Worm (Caenorhabditis elegans) whole organism, L4 larva: ENCODE results near the gene srg-62.
A peak's percentile ranks its signal among the peaks of the same experiment; 100 is the strongest.

Experiments used
- D1046.2 ChIP-seq: fragments of 200-800 bp; sonication (Bioruptor generic); IDR thresholded peaks from 2 replicates; pipeline ENCODE4 v1.3.6; 2022; ENCODE audit warnings: missing genetic modification characterization, missing compliant biosample characterization
- F10B5.3 ChIP-seq: sonication (generic microtip); optimal IDR thresholded peaks from 2 replicates; lab custom pipeline; 2016; ENCODE audit warnings: mild to moderate bottlenecking, missing genetic modification characterization, missing compliant biosample characterization
- R02D3.7 ChIP-seq: fragments of 150-350 bp; sonication (generic microtip); optimal IDR thresholded peaks from 3 replicates; lab custom pipeline; 2014; ENCODE audit warnings: missing biosample characterization, missing genetic modification characterization
- T20F7.1 ChIP-seq: fragments of 200-800 bp; sonication (Bioruptor generic); optimal IDR thresholded peaks from 2 replicates; lab custom pipeline; 2018; ENCODE audit warnings: mild to moderate bottlenecking, missing genetic modification characterization, missing compliant biosample characterization
- Y48G9A.11 ChIP-seq: fragments of 200-800 bp; sonication (Bioruptor generic); IDR thresholded peaks from 2 replicates; pipeline ENCODE4 v1.3.6; 2022; ENCODE audit warnings: missing genetic modification reagents, missing genetic modification characterization, missing compliant biosample characterization
- ZK337.2 ChIP-seq: fragments of 200-800 bp; sonication (Bioruptor generic); IDR thresholded peaks from 2 replicates; pipeline ENCODE4 v1.3.6; 2022; ENCODE audit warnings: missing genetic modification reagents, missing genetic modification characterization, missing compliant biosample characterization
- ZK546.5 ChIP-seq, 2 experiments: sonication (generic microtip); optimal IDR thresholded peaks; 2 replicates each; lab custom pipeline; 2017; ENCODE audit warnings: missing biosample characterization in 2 of 2, missing genetic modification characterization in 2 of 2
- ama-1 ChIP-seq: fragments of 150-350 bp; optimal IDR thresholded peaks from 2 replicates; lab custom pipeline; 2014; ENCODE audit warnings: inconsistent platforms, mixed read lengths
- ceh-20 ChIP-seq: fragments of 200-800 bp; sonication (Bioruptor generic); IDR thresholded peaks from 2 replicates; pipeline ENCODE4 v1.3.6; 2022; ENCODE audit warnings: missing genetic modification reagents, missing genetic modification characterization, missing compliant biosample characterization
- ceh-28 ChIP-seq: fragments of 150-350 bp; optimal IDR thresholded peaks from 2 replicates; lab custom pipeline; 2014; ENCODE audit warnings: missing biosample characterization, missing genetic modification reagents, missing genetic modification characterization
- ceh-62 ChIP-seq: sonication (generic microtip); optimal IDR thresholded peaks from 2 replicates; lab custom pipeline; 2017; ENCODE audit warnings: missing biosample characterization, missing genetic modification characterization
- ceh-82 ChIP-seq: sonication (generic microtip); optimal IDR thresholded peaks from 2 replicates; lab custom pipeline; 2017; ENCODE audit warnings: missing biosample characterization, missing genetic modification characterization
- cey-2 ChIP-seq: sonication (generic microtip); optimal IDR thresholded peaks from 3 replicates; lab custom pipeline; 2017; ENCODE audit warnings: missing genetic modification characterization, mild to moderate bottlenecking, missing compliant biosample characterization, antibody characterized with exemption, borderline replicate concordance; ENCODE audit not compliant: insufficient read depth
- ctbp-1 ChIP-seq: fragments of 200-800 bp; sonication (Bioruptor generic); IDR thresholded peaks from 2 replicates; pipeline ENCODE4 v1.3.6; 2022; ENCODE audit warnings: missing genetic modification reagents, missing genetic modification characterization, missing compliant biosample characterization
- daf-12 ChIP-seq: fragments of 150-350 bp; optimal IDR thresholded peaks from 2 replicates; lab custom pipeline; 2014; ENCODE audit warnings: missing biosample characterization, missing genetic modification reagents, missing genetic modification characterization
- daf-19 ChIP-seq: fragments of 200-800 bp; sonication (Bioruptor generic); conservative IDR thresholded peaks from 2 replicates; pipeline ENCODE4 v1.3.6; 2022; ENCODE audit warnings: missing genetic modification characterization, missing compliant biosample characterization
- dmd-8 ChIP-seq: fragments of 200-800 bp; sonication (Bioruptor generic); IDR thresholded peaks from 2 replicates; pipeline ENCODE4 v1.3.6; 2022; ENCODE audit warnings: missing genetic modification characterization, missing compliant biosample characterization
- dpl-1 ChIP-seq: fragments of 150-350 bp; optimal IDR thresholded peaks from 2 replicates; lab custom pipeline; 2014; ENCODE audit warnings: missing biosample characterization, missing genetic modification reagents, missing genetic modification characterization
- duxl-1 ChIP-seq: sonication (generic microtip); optimal IDR thresholded peaks from 2 replicates; lab custom pipeline; 2016; ENCODE audit warnings: mild to moderate bottlenecking, missing genetic modification characterization, moderate library complexity, missing compliant biosample characterization; ENCODE audit not compliant: poor library complexity
- dve-1 ChIP-seq: sonication (generic microtip); optimal IDR thresholded peaks from 2 replicates; lab custom pipeline; 2017; ENCODE audit warnings: antibody characterized with exemption, mild to moderate bottlenecking, missing genetic modification characterization, missing compliant biosample characterization; ENCODE audit not compliant: insufficient read depth
- egl-27 ChIP-seq: sonication (generic microtip); optimal IDR thresholded peaks from 3 replicates; lab custom pipeline; 2017; ENCODE audit warnings: missing biosample characterization, missing genetic modification reagents, missing genetic modification characterization
- fkh-10 ChIP-seq: fragments of 150-350 bp; optimal IDR thresholded peaks from 2 replicates; lab custom pipeline; 2014; ENCODE audit warnings: missing biosample characterization, missing genetic modification reagents, missing genetic modification characterization
- gei-8 ChIP-seq: fragments of 200-800 bp; sonication (Bioruptor generic); optimal IDR thresholded peaks from 2 replicates; lab custom pipeline; 2018; ENCODE audit warnings: mild to moderate bottlenecking, missing genetic modification characterization, missing compliant biosample characterization
- hif-1 ChIP-seq, 2 experiments: sonication (generic microtip); optimal IDR thresholded peaks; 2 replicates each; lab custom pipeline; 2016 to 2017; ENCODE audit warnings: missing compliant biosample characterization in 2 of 2, missing genetic modification characterization in 2 of 2, missing genetic modification reagents in 2 of 2, missing genotype in 2 of 2, mild to moderate bottlenecking in 1 of 2
- hlh-11 ChIP-seq: fragments of 200-800 bp; sonication (Bioruptor generic); optimal IDR thresholded peaks from 2 replicates; lab custom pipeline; 2018; ENCODE audit warnings: mild to moderate bottlenecking, missing genetic modification characterization, missing compliant biosample characterization
- lin-1 ChIP-seq: fragments of 200-800 bp; sonication (Bioruptor generic); IDR thresholded peaks from 2 replicates; pipeline ENCODE4 v1.3.6; 2022; ENCODE audit warnings: missing genetic modification reagents, missing genetic modification characterization, missing compliant biosample characterization
- lin-38 ChIP-seq: fragments of 200-800 bp; sonication (Bioruptor generic); IDR thresholded peaks from 2 replicates; pipeline ENCODE4 v1.3.6; 2022; ENCODE audit warnings: missing genetic modification reagents, missing genetic modification characterization, missing compliant biosample characterization
- lin-39 ChIP-seq: fragments of 150-350 bp; optimal IDR thresholded peaks from 2 replicates; lab custom pipeline; 2014; ENCODE audit warnings: missing biosample characterization, missing genetic modification reagents, missing genetic modification characterization
- lir-3 ChIP-seq: sonication (generic microtip); optimal IDR thresholded peaks from 2 replicates; lab custom pipeline; 2016; ENCODE audit warnings: mild to moderate bottlenecking, missing genetic modification characterization, missing compliant biosample characterization
- lsy-2 ChIP-seq, 2 experiments: fragments of 150-350 bp in 1 of 2; sonication (generic microtip) in 1 of 2; optimal IDR thresholded peaks; 2 replicates each; lab custom pipeline; 2014 to 2017; ENCODE audit warnings: missing biosample characterization in 2 of 2, missing genetic modification characterization in 2 of 2
- madf-5 ChIP-seq, 2 experiments: fragments of 200-800 bp; sonication (Bioruptor generic); IDR thresholded peaks; 2 replicates each; pipeline ENCODE4 v1.3.6; 2022; ENCODE audit warnings: missing compliant biosample characterization in 2 of 2, missing genetic modification characterization in 2 of 2
- madf-9 ChIP-seq: fragments of 200-800 bp; sonication (Bioruptor generic); conservative IDR thresholded peaks from 2 replicates; pipeline ENCODE4 v1.3.6; 2022; ENCODE audit warnings: missing genetic modification reagents, missing genetic modification characterization, missing compliant biosample characterization
- mdl-1 ChIP-seq, 2 experiments: fragments of 150-350 bp in 1 of 2; sonication (generic microtip) in 1 of 2; optimal IDR thresholded peaks; 2 replicates each; lab custom pipeline; 2014 to 2017; ENCODE audit warnings: missing biosample characterization in 2 of 2, missing genetic modification characterization in 2 of 2
- mdt-29 ChIP-seq: fragments of 200-800 bp; sonication (Bioruptor generic); IDR thresholded peaks from 2 replicates; pipeline ENCODE4 v1.3.6; 2022; ENCODE audit warnings: missing genetic modification reagents, missing genetic modification characterization, missing compliant biosample characterization
- mes-2 ChIP-seq: sonication (generic microtip); optimal IDR thresholded peaks from 2 replicates; lab custom pipeline; 2016; ENCODE audit warnings: missing genotype, mild to moderate bottlenecking, missing genetic modification characterization, missing compliant biosample characterization; ENCODE audit not compliant: poor library complexity, severe bottlenecking
- mxl-2 ChIP-seq: fragments of 200-800 bp; sonication (Bioruptor generic); conservative IDR thresholded peaks from 2 replicates; pipeline ENCODE4 v1.3.6; 2022; ENCODE audit warnings: missing genetic modification reagents, missing genetic modification characterization, missing compliant biosample characterization
- nhr-42 ChIP-seq: fragments of 200-800 bp; sonication (Bioruptor generic); IDR thresholded peaks from 2 replicates; pipeline ENCODE4 v1.3.6; 2022; ENCODE audit warnings: missing genetic modification characterization, missing compliant biosample characterization
- nhr-6 ChIP-seq: fragments of 150-350 bp; optimal IDR thresholded peaks from 2 replicates; lab custom pipeline; 2014; ENCODE audit warnings: missing biosample characterization, missing genetic modification characterization
- nhr-76 ChIP-seq: fragments of 150-350 bp; optimal IDR thresholded peaks from 2 replicates; lab custom pipeline; 2014; ENCODE audit warnings: missing biosample characterization, missing genetic modification characterization
- php-3 ChIP-seq: fragments of 200-800 bp; sonication (Bioruptor generic); IDR thresholded peaks from 2 replicates; pipeline ENCODE4 v1.3.6; 2022; ENCODE audit warnings: missing genetic modification reagents, missing genetic modification characterization, missing compliant biosample characterization
- rbr-2 ChIP-seq: sonication (generic microtip); optimal IDR thresholded peaks from 2 replicates; lab custom pipeline; 2016; ENCODE audit warnings: missing genotype, missing genetic modification characterization, missing compliant biosample characterization
- saeg-2 ChIP-seq: fragments of 200-800 bp; sonication (Bioruptor generic); IDR thresholded peaks from 2 replicates; pipeline ENCODE4 v1.3.6; 2022; ENCODE audit warnings: missing genetic modification reagents, missing genetic modification characterization, missing compliant biosample characterization
- skn-1 ChIP-seq: fragments of 150-350 bp; optimal IDR thresholded peaks from 2 replicates; lab custom pipeline; 2014; ENCODE audit warnings: missing biosample characterization, missing genetic modification characterization
- snpc-1.2 ChIP-seq: fragments of 200-800 bp; sonication (Bioruptor generic); IDR thresholded peaks from 2 replicates; pipeline ENCODE4 v1.3.6; 2022; ENCODE audit warnings: missing genetic modification reagents, missing genetic modification characterization, missing compliant biosample characterization
- snpc-4 ChIP-seq: fragments of 150-350 bp; optimal IDR thresholded peaks from 2 replicates; lab custom pipeline; 2014; ENCODE audit warnings: missing biosample characterization, missing genetic modification characterization
- tag-97 ChIP-seq: fragments of 200-800 bp; sonication (Bioruptor generic); IDR thresholded peaks from 2 replicates; pipeline ENCODE4 v1.3.6; 2022; ENCODE audit warnings: missing genetic modification characterization, missing compliant biosample characterization
- tra-1 ChIP-seq: fragments of 200-800 bp; sonication (Bioruptor generic); IDR thresholded peaks from 2 replicates; pipeline ENCODE4 v1.3.6; 2022; ENCODE audit warnings: missing genetic modification reagents, missing genetic modification characterization, missing compliant biosample characterization
- unc-39 ChIP-seq: sonication (generic microtip); optimal IDR thresholded peaks from 2 replicates; lab custom pipeline; 2017; ENCODE audit warnings: missing biosample characterization, missing genetic modification characterization
- zag-1 ChIP-seq: fragments of 150-350 bp; optimal IDR thresholded peaks from 2 replicates; lab custom pipeline; 2014; ENCODE audit warnings: missing biosample characterization, missing genetic modification characterization
- zfp-3 ChIP-seq: fragments of 200-800 bp; sonication (Bioruptor generic); conservative IDR thresholded peaks from 2 replicates; pipeline ENCODE4 v1.3.6; 2022; ENCODE audit warnings: missing genetic modification reagents, missing genetic modification characterization, missing compliant biosample characterization
- zip-11 ChIP-seq: fragments of 200-800 bp; sonication (Bioruptor generic); IDR thresholded peaks from 2 replicates; pipeline ENCODE4 v1.3.6; 2022; ENCODE audit warnings: missing genetic modification characterization, missing compliant biosample characterization
- zip-2 ChIP-seq: fragments of 150-350 bp; optimal IDR thresholded peaks from 2 replicates; lab custom pipeline; 2014; ENCODE audit warnings: missing biosample characterization, missing genetic modification characterization

Gene srg-62

ce11 chrV:2694389-2694788, 47.8 kb downstream of the srg-62 start, which contains the start of gene Y45G12B.2 (continued):
- peak; percentile 55 for TF ChIP-seq ama-1 (lab: Kevin White, UChicago)
- TF ChIP-seq nhr-42 (GFP tag; lab: Robert Waterston, UW), result no peak
- no peak for TF ChIP-seq ctbp-1 (GFP tag; lab: Robert Waterston, UW)
- TF ChIP-seq tra-1 (GFP tag; lab: Robert Waterston, UW), result no peak
- no peak for TF ChIP-seq D1046.2
- TF ChIP-seq snpc-4 (tag; lab: Kevin White, UChicago), result no peak
- no peak for TF ChIP-seq duxl-1 (tag; lab: Kevin White, UChicago)
- TF ChIP-seq tag-97 (GFP tag; lab: Robert Waterston, UW), result no peak
- no peak for TF ChIP-seq lin-39 (tag; lab: Kevin White, UChicago)
- TF ChIP-seq Y48G9A.11 (GFP tag; lab: Robert Waterston, UW), result no peak
- peak; percentile 95 to 99 for TF ChIP-seq lsy-2 (tag; optimal IDR thresholded peaks at IDR 0.05; lab: Kevin White, UChicago)
- TF ChIP-seq daf-19 (GFP tag; lab: Robert Waterston, UW), result no peak
- no peak for TF ChIP-seq zip-11 (GFP tag; lab: Robert Waterston, UW)
- no peak for TF ChIP-seq lir-3 (tag; lab: Kevin White, UChicago)
- no peak for TF ChIP-seq F10B5.3
- TF ChIP-seq skn-1 (tag; lab: Kevin White, UChicago), result no peak
- TF ChIP-seq madf-5 (GFP tag; IDR thresholded peaks at IDR 0.05; lab: Robert Waterston, UW), result no peak
- TF ChIP-seq cey-2 (tag; lab: Kevin White, UChicago), result no peak
- peak; percentile 85 for TF ChIP-seq mes-2
- TF ChIP-seq dmd-8 (GFP tag; lab: Robert Waterston, UW), result no peak
- TF ChIP-seq hif-1 (tag; optimal IDR thresholded peaks at IDR 0.05; lab: Kevin White, UChicago), result peak in 1 of 2 experiments; percentile 53
- TF ChIP-seq ceh-82, result no peak
- no peak for TF ChIP-seq daf-12 (tag; lab: Kevin White, UChicago)
- TF ChIP-seq dpl-1, result peak; percentile 72
- no peak for TF ChIP-seq T20F7.1
- TF ChIP-seq fkh-10 (GFP tag; lab: Kevin White, UChicago), result no peak
- no peak for TF ChIP-seq zfp-3 (GFP tag; lab: Robert Waterston, UW)
- no peak for TF ChIP-seq mxl-2 (GFP tag; lab: Robert Waterston, UW)
- no peak for TF ChIP-seq nhr-6 (tag; lab: Kevin White, UChicago)
- TF ChIP-seq lin-1 (GFP tag; lab: Robert Waterston, UW), result no peak
- TF ChIP-seq madf-9 (GFP tag; lab: Robert Waterston, UW), result no peak
- TF ChIP-seq saeg-2 (GFP tag; lab: Robert Waterston, UW), result no peak
- TF ChIP-seq dve-1 (tag; lab: Kevin White, UChicago), result peak; percentile 54
- no peak for TF ChIP-seq zip-2 (tag; lab: Kevin White, UChicago)
- TF ChIP-seq snpc-1.2 (GFP tag; lab: Robert Waterston, UW), result no peak
- TF ChIP-seq ZK337.2 (GFP tag; lab: Robert Waterston, UW), result no peak
- TF ChIP-seq ceh-62 (tag; lab: Kevin White, UChicago), result no peak
- no peak for TF ChIP-seq zag-1 (tag; lab: Kevin White, UChicago)
- peak; percentile 31 for TF ChIP-seq rbr-2 (tag; lab: Kevin White, UChicago)
- TF ChIP-seq hlh-11 (tag; lab: Kevin White, UChicago), result peak; percentile 44
- no peak for TF ChIP-seq php-3 (GFP tag; lab: Robert Waterston, UW)
- TF ChIP-seq R02D3.7 (tag; lab: Kevin White, UChicago), result no peak
- TF ChIP-seq gei-8 (GFP tag; lab: Kevin White, UChicago), result no peak
- no peak for TF ChIP-seq ZK546.5 (tag; optimal IDR thresholded peaks at IDR 0.05; lab: Kevin White, UChicago)
- no peak for TF ChIP-seq nhr-76 (tag; lab: Kevin White, UChicago)
- no peak for TF ChIP-seq ceh-28 (tag; lab: Kevin White, UChicago)
- no peak for TF ChIP-seq unc-39
- TF ChIP-seq mdt-29 (GFP tag; lab: Robert Waterston, UW), result no peak
- TF ChIP-seq lin-38 (GFP tag; lab: Robert Waterston, UW), result peak; percentile 80
- no peak for TF ChIP-seq egl-27 (tag; lab: Kevin White, UChicago)
- TF ChIP-seq mdl-1 (tag; optimal IDR thresholded peaks at IDR 0.05; lab: Kevin White, UChicago), result peak in 1 of 2 experiments; percentile 57
- no peak for TF ChIP-seq ceh-20 (GFP tag; lab: Robert Waterston, UW)
